Worm (Caenorhabditis elegans) whole organism, mixed stage, embryonic: Measurements from ENCODE around the gene F48G7.12.

Experiments
- bed-3 ChIP-seq: fragments of 200-800 bp; sonication (Bioruptor generic); optimal IDR thresholded peaks from 3 replicates; lab custom pipeline; 2018; ENCODE audit warnings: mild to moderate bottlenecking, missing genetic modification characterization, moderate library complexity, missing compliant biosample characterization
- blmp-1 ChIP-seq: fragments of 150-350 bp; optimal IDR thresholded peaks from 2 replicates; lab custom pipeline; 2014; ENCODE audit warnings: missing biosample characterization, missing genetic modification characterization
- ceh-43 ChIP-seq: fragments of 200-800 bp; sonication (Bioruptor generic); optimal IDR thresholded peaks from 2 replicates; lab custom pipeline; 2018; ENCODE audit warnings: mild to moderate bottlenecking, missing genetic modification characterization, moderate library complexity, missing compliant biosample characterization
- ceh-83 ChIP-seq: fragments of 200-800 bp; sonication (Bioruptor generic); optimal IDR thresholded peaks from 2 replicates; lab custom pipeline; 2018; ENCODE audit warnings: mild to moderate bottlenecking, missing genetic modification characterization, missing compliant biosample characterization
- ces-1 ChIP-seq: fragments of 150-350 bp; optimal IDR thresholded peaks from 2 replicates; lab custom pipeline; 2014; ENCODE audit warnings: missing biosample characterization, missing genetic modification reagents, missing genetic modification characterization
- cnd-1 ChIP-seq: fragments of 200-800 bp; sonication (Bioruptor generic); optimal IDR thresholded peaks from 2 replicates; lab custom pipeline; 2018; ENCODE audit warnings: mild to moderate bottlenecking, missing genetic modification characterization, missing compliant biosample characterization
- drap-1 ChIP-seq: fragments of 200-800 bp; sonication (Bioruptor generic); optimal IDR thresholded peaks from 3 replicates; lab custom pipeline; 2018; ENCODE audit warnings: mild to moderate bottlenecking, missing genetic modification characterization, missing compliant biosample characterization
- elt-1 ChIP-seq: sonication (generic microtip); optimal IDR thresholded peaks from 2 replicates; lab custom pipeline; 2017; ENCODE audit warnings: missing genetic modification characterization, mild to moderate bottlenecking, missing compliant biosample characterization, antibody characterized with exemption, moderate library complexity, borderline replicate concordance; ENCODE audit not compliant: insufficient read depth
- elt-3 ChIP-seq: fragments of 150-350 bp; optimal IDR thresholded peaks from 2 replicates; lab custom pipeline; 2014; ENCODE audit warnings: missing biosample characterization, missing genetic modification characterization
- ham-2 ChIP-seq: fragments of 200-800 bp; sonication (Bioruptor generic); optimal IDR thresholded peaks from 2 replicates; lab custom pipeline; 2018; ENCODE audit warnings: mild to moderate bottlenecking, missing genetic modification characterization, missing compliant biosample characterization
- hlh-1 ChIP-seq: fragments of 150-350 bp; optimal IDR thresholded peaks from 2 replicates; lab custom pipeline; 2014; ENCODE audit warnings: missing biosample characterization, missing genetic modification reagents, missing genetic modification characterization
- lin-13 ChIP-seq: fragments of 150-350 bp; optimal IDR thresholded peaks from 2 replicates; lab custom pipeline; 2014; ENCODE audit warnings: missing biosample characterization, missing genetic modification characterization
- lin-32 ChIP-seq: fragments of 200-800 bp; sonication (Bioruptor generic); optimal IDR thresholded peaks from 2 replicates; lab custom pipeline; 2018; ENCODE audit warnings: mild to moderate bottlenecking, missing genetic modification characterization, missing compliant biosample characterization
- lsy-2 ChIP-seq: fragments of 150-350 bp; optimal IDR thresholded peaks from 2 replicates; lab custom pipeline; 2014; ENCODE audit warnings: missing biosample characterization, missing genetic modification characterization
- mab-5 ChIP-seq: fragments of 150-350 bp; optimal IDR thresholded peaks from 2 replicates; lab custom pipeline; 2014; ENCODE audit warnings: missing biosample characterization, missing genetic modification characterization
- mep-1 ChIP-seq: fragments of 150-350 bp; optimal IDR thresholded peaks from 2 replicates; lab custom pipeline; 2017; ENCODE audit warnings: missing biosample characterization, missing genetic modification reagents, missing genetic modification characterization, inconsistent platforms
- mls-2 ChIP-seq: sonication (generic microtip); optimal IDR thresholded peaks from 2 replicates; lab custom pipeline; 2016; ENCODE audit warnings: mild to moderate bottlenecking, missing genetic modification characterization, moderate library complexity, missing compliant biosample characterization
- nhr-12 ChIP-seq: fragments of 150-350 bp; optimal IDR thresholded peaks from 2 replicates; lab custom pipeline; 2014; ENCODE audit warnings: missing biosample characterization, missing genetic modification characterization
- nhr-2 ChIP-seq: fragments of 150-350 bp; optimal IDR thresholded peaks from 2 replicates; lab custom pipeline; 2014; ENCODE audit warnings: missing biosample characterization, missing genetic modification characterization
- nhr-237 ChIP-seq: fragments of 150-350 bp; optimal IDR thresholded peaks from 2 replicates; lab custom pipeline; 2014; ENCODE audit warnings: missing biosample characterization, missing genetic modification characterization
- nhr-28 ChIP-seq: fragments of 150-350 bp; optimal IDR thresholded peaks from 2 replicates; lab custom pipeline; 2014; ENCODE audit warnings: missing biosample characterization, missing genetic modification characterization
- sem-2 ChIP-seq: fragments of 200-800 bp; sonication (Bioruptor generic); optimal IDR thresholded peaks from 2 replicates; lab custom pipeline; 2018; ENCODE audit warnings: mild to moderate bottlenecking, missing genetic modification characterization, missing compliant biosample characterization
- snpc-4 ChIP-seq: fragments of 150-350 bp; optimal IDR thresholded peaks from 2 replicates; lab custom pipeline; 2014; ENCODE audit warnings: missing biosample characterization, missing genetic modification characterization
- sptf-1 ChIP-seq: sonication (generic microtip); optimal IDR thresholded peaks from 2 replicates; lab custom pipeline; 2017; ENCODE audit warnings: mild to moderate bottlenecking, missing genetic modification characterization, moderate library complexity, missing compliant biosample characterization
- tbx-8 ChIP-seq: fragments of 200-800 bp; sonication (Bioruptor generic); optimal IDR thresholded peaks from 2 replicates; lab custom pipeline; 2018; ENCODE audit warnings: mild to moderate bottlenecking, missing genetic modification characterization, moderate library complexity, missing compliant biosample characterization
- unc-120 ChIP-seq: sonication (generic microtip); optimal IDR thresholded peaks from 2 replicates; lab custom pipeline; 2017; ENCODE audit warnings: missing genetic modification characterization, missing compliant biosample characterization; ENCODE audit not compliant: poor library complexity, severe bottlenecking
- unc-39 ChIP-seq: fragments of 150-350 bp; optimal IDR thresholded peaks from 2 replicates; lab custom pipeline; 2014; ENCODE audit warnings: missing biosample characterization, missing genetic modification characterization
- zip-8 ChIP-seq: fragments of 150-350 bp; optimal IDR thresholded peaks from 2 replicates; lab custom pipeline; 2014; ENCODE audit warnings: missing biosample characterization, missing genetic modification characterization

Gene F48G7.12

ce11 chrV:674213-674612, 28.2 kb upstream of the F48G7.12 start, which contains the start of gene sru-25:
sru-25 (minus strand) TSS chrV:674313.
- TF ChIP-seq lsy-2 (no peak), elt-1 (tag; lab: Kevin White, UChicago) (no peak), nhr-12 (tag; lab: Kevin White, UChicago) (no peak), ces-1 (GFP tag; lab: Kevin White, UChicago) (no peak), blmp-1 (tag; lab: Kevin White, UChicago) (no peak)

ce11 chrV:671342-671741, 25.3 kb upstream of the F48G7.12 start, which contains the start of gene sru-24:
sru-24 (minus strand) TSS chrV:671442.
- TF ChIP-seq ces-1 (GFP tag; lab: Kevin White, UChicago) = no peak
- no peak for TF ChIP-seq drap-1 (GFP tag; lab: Kevin White, UChicago)
- TF ChIP-seq unc-39 (tag; lab: Kevin White, UChicago) = no peak
- no peak for TF ChIP-seq mab-5 (tag; lab: Kevin White, UChicago)
- no peak for TF ChIP-seq hlh-1 (tag; lab: Kevin White, UChicago)
- no peak for TF ChIP-seq sptf-1 (tag; lab: Kevin White, UChicago)
- TF ChIP-seq cnd-1 = no peak
- no peak for TF ChIP-seq elt-1 (tag; lab: Kevin White, UChicago)
- no peak for TF ChIP-seq zip-8 (tag; lab: Kevin White, UChicago)
- no peak for TF ChIP-seq lin-32 (GFP tag; lab: Kevin White, UChicago)
- TF ChIP-seq lin-13 (tag; lab: Kevin White, UChicago) = no peak
- TF ChIP-seq elt-3 (tag; lab: Kevin White, UChicago) = no peak
- TF ChIP-seq bed-3 (GFP tag; lab: Kevin White, UChicago) = no peak
- no peak for TF ChIP-seq nhr-237 (tag; lab: Kevin White, UChicago)
- TF ChIP-seq unc-120 (tag; lab: Kevin White, UChicago) = no peak

ce11 chrV:667459-667858, 21.4 kb upstream of the F48G7.12 start, which contains the start of gene nhr-180:
nhr-180 (minus strand) TSS chrV:667510.
- TF ChIP-seq lin-32 (GFP tag; lab: Kevin White, UChicago) (no peak), mls-2 (no peak), elt-1 (tag; lab: Kevin White, UChicago) (no peak), snpc-4 (no peak), nhr-12 (tag; lab: Kevin White, UChicago) (no peak), hlh-1 (tag; lab: Kevin White, UChicago) (no peak), nhr-28 (tag; lab: Kevin White, UChicago) (no peak)

- no peak for TF ChIP-seq snpc-4
- no peak for TF ChIP-seq sptf-1 (tag; lab: Kevin White, UChicago)
- TF ChIP-seq nhr-237 (tag; lab: Kevin White, UChicago) = no peak
- no peak for TF ChIP-seq sem-2 (GFP tag; lab: Kevin White, UChicago)
- TF ChIP-seq lin-32 (GFP tag; lab: Kevin White, UChicago) = no peak
- no peak for TF ChIP-seq mab-5 (tag; lab: Kevin White, UChicago)
Observed at ce11 chrV:664337-664847, 18.4 kb upstream of the F48G7.12 start, which contains the start of the genes F31F4.11 and srh-266. F31F4.11 (minus strand) TSS chrV:664437. srh-266 (plus strand) TSS chrV:664797.

ce11 chrV:660210-660609, 14.2 kb upstream of the F48G7.12 start, which contains the start of gene F31F4.17:
F31F4.17 (minus strand) TSS chrV:660310.
- TF ChIP-seq elt-3 (tag; lab: Kevin White, UChicago) (no peak), nhr-2 (tag; lab: Kevin White, UChicago) (no peak), ceh-83 (GFP tag; lab: Kevin White, UChicago) (no peak), lin-32 (GFP tag; lab: Kevin White, UChicago) (no peak), snpc-4 (no peak), lin-13 (tag; lab: Kevin White, UChicago) (no peak), nhr-28 (tag; lab: Kevin White, UChicago) (no peak), zip-8 (tag; lab: Kevin White, UChicago) (no peak), ham-2 (GFP tag; lab: Kevin White, UChicago) (no peak), nhr-237 (tag; lab: Kevin White, UChicago) (no peak), unc-39 (tag; lab: Kevin White, UChicago) (no peak), bed-3 (GFP tag; lab: Kevin White, UChicago) (no peak), sem-2 (GFP tag; lab: Kevin White, UChicago) (no peak), ceh-43 (GFP tag; lab: Kevin White, UChicago) (no peak), lsy-2 (no peak), mep-1 (tag; lab: Kevin White, UChicago) (no peak), tbx-8 (GFP tag; lab: Kevin White, UChicago) (no peak), blmp-1 (tag; lab: Kevin White, UChicago) (no peak), ces-1 (GFP tag; lab: Kevin White, UChicago) (no peak), cnd-1 (no peak)
